ENCODE assay signal across 4 worm cellular contexts in the genomic region with DNA sequence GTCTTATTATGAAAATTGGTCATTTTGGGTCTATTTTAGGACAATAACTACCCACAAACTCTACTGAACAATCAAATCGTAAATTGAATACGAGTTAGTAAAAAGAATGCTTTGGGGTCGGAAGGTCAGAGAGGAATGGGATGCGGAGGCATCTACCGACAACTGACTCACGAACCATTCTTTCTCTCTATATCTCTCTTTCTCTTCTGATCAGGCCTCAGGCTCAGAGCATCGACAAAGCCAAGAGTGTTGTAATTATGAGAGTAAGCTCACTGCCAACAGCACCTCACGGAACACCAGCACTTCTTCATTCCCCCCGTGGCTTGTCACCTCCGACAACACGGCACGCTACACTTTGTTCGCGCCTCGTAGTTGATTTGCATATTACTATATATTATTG.
TF ChIP-seq lines count a peak whose summit lies in the region.

No protein-coding gene starts in this region.

TF ChIP-seq in whole organism, L1 larva, 84 proteins besides CTCF, POLR2A, EP300 and RAD21:
- TF ChIP-seq rnt-1 (tag; optimal IDR thresholded peaks at IDR 0.05; lab: Kevin White, UChicago): peak; percentile 23
- TF ChIP-seq efl-1 (optimal IDR thresholded peaks at IDR 0.05; lab: Kevin White, UChicago): no peak
- no peak for TF ChIP-seq efl-1 (GFP tag; optimal IDR thresholded peaks at IDR 0.05 in 1 of 2; lab: Kevin White, UChicago)
- TF ChIP-seq mep-1 (tag; optimal IDR thresholded peaks at IDR 0.05; lab: Kevin White, UChicago): no peak
TF ChIP-seq in whole organism, L1 larva: peak in this region for 1.

TF ChIP-seq in whole organism, early embryonic, 17 proteins besides CTCF, POLR2A, EP300 and RAD21:
- TF ChIP-seq ama-1 (optimal IDR thresholded peaks at IDR 0.05; lab: Kevin White, UChicago) (no peak), sea-1 (GFP tag; conservative IDR thresholded peaks at IDR 0.05; lab: Robert Waterston, UW) (no peak), hmg-4 (GFP tag; optimal IDR thresholded peaks at IDR 0.05; lab: Kevin White, UChicago) (peak; percentile 32), ets-7 (tag; optimal IDR thresholded peaks at IDR 0.05; lab: Kevin White, UChicago) (no peak), tbx-11 (GFP tag; IDR thresholded peaks at IDR 0.05; lab: Robert Waterston, UW) (no peak)

TF ChIP-seq in whole organism, late embryonic, 69 proteins besides CTCF, POLR2A, EP300 and RAD21:
- peak; percentile 43 for TF ChIP-seq unc-55 (GFP tag; optimal IDR thresholded peaks at IDR 0.05; lab: Kevin White, UChicago)
- TF ChIP-seq fax-1 (tag; optimal IDR thresholded peaks at IDR 0.05; lab: Kevin White, UChicago): no peak
- peak; percentile 36 for TF ChIP-seq rnt-1 (tag; optimal IDR thresholded peaks at IDR 0.05; lab: Kevin White, UChicago)

TF ChIP-seq in whole organism, mixed stage, embryonic, 35 proteins besides CTCF, POLR2A, EP300 and RAD21:
- TF ChIP-seq ceh-83 (GFP tag; optimal IDR thresholded peaks at IDR 0.05; lab: Kevin White, UChicago): no peak
- no peak for TF ChIP-seq mab-5 (tag; optimal IDR thresholded peaks at IDR 0.05; lab: Kevin White, UChicago)
- no peak for TF ChIP-seq ham-2 (GFP tag; optimal IDR thresholded peaks at IDR 0.05; lab: Kevin White, UChicago)
- peak; percentile 40 for TF ChIP-seq unc-120 (tag; optimal IDR thresholded peaks at IDR 0.05; lab: Kevin White, UChicago; ENCODE audit: poor library complexity, severe bottlenecking)
- TF ChIP-seq lin-32 (GFP tag; optimal IDR thresholded peaks at IDR 0.05; lab: Kevin White, UChicago): no peak
- TF ChIP-seq pha-4 (tag; optimal IDR thresholded peaks at IDR 0.05; lab: Kevin White, UChicago): no peak
- TF ChIP-seq unc-62 (GFP tag; optimal IDR thresholded peaks at IDR 0.05; lab: Kevin White, UChicago): peak; percentile 32
- no peak for TF ChIP-seq nhr-76 (tag; optimal IDR thresholded peaks at IDR 0.05; lab: Kevin White, UChicago)
- no peak for TF ChIP-seq cnd-1 (tag; optimal IDR thresholded peaks at IDR 0.05; lab: Kevin White, UChicago)
- TF ChIP-seq zip-8 (tag; optimal IDR thresholded peaks at IDR 0.05; lab: Kevin White, UChicago): no peak
- TF ChIP-seq nhr-28 (tag; optimal IDR thresholded peaks at IDR 0.05; lab: Kevin White, UChicago): no peak
- TF ChIP-seq drap-1 (GFP tag; optimal IDR thresholded peaks at IDR 0.05; lab: Kevin White, UChicago): no peak
- no peak for TF ChIP-seq ceh-43 (GFP tag; optimal IDR thresholded peaks at IDR 0.05; lab: Kevin White, UChicago)
- TF ChIP-seq blmp-1 (tag; optimal IDR thresholded peaks at IDR 0.05; lab: Kevin White, UChicago): no peak
- no peak for TF ChIP-seq snpc-4 (tag; optimal IDR thresholded peaks at IDR 0.05; lab: Kevin White, UChicago)
- TF ChIP-seq tbx-8 (GFP tag; optimal IDR thresholded peaks at IDR 0.05; lab: Kevin White, UChicago): no peak
- TF ChIP-seq hlh-1 (tag; optimal IDR thresholded peaks at IDR 0.05; lab: Kevin White, UChicago): peak; percentile 97
- TF ChIP-seq ceh-39 (tag; optimal IDR thresholded peaks at IDR 0.05; lab: Kevin White, UChicago): no peak
- no peak for TF ChIP-seq nhr-237 (tag; optimal IDR thresholded peaks at IDR 0.05; lab: Kevin White, UChicago)
- TF ChIP-seq elt-3 (tag; optimal IDR thresholded peaks at IDR 0.05; lab: Kevin White, UChicago): no peak
- no peak for TF ChIP-seq lsy-2 (tag; optimal IDR thresholded peaks at IDR 0.05; lab: Kevin White, UChicago)
- TF ChIP-seq nhr-12 (tag; optimal IDR thresholded peaks at IDR 0.05; lab: Kevin White, UChicago): no peak
- no peak for TF ChIP-seq nhr-2 (tag; optimal IDR thresholded peaks at IDR 0.05; lab: Kevin White, UChicago)

Comparison
In these comparisons a context has a peak if more than half of its experiments do, and no peak if none do; other contexts are left out.
1. Of the 10 proteins assayed by ChIP-seq in both whole organism, L1 larva and whole organism, late embryonic: peak only in whole organism, L1 larva: none; only in whole organism, late embryonic: none; in both: rnt-1; in neither: 9.